Worm (Caenorhabditis elegans) whole organism, L1 larva: ENCODE measurements around the gene ZK829.1.

Experiments
- C34B4.2 ChIP-seq: sonication (generic microtip); optimal IDR thresholded peaks from 2 replicates; lab custom pipeline; 2017; ENCODE audit warnings: mild to moderate bottlenecking, missing genetic modification characterization, missing compliant biosample characterization
- F16B12.6 ChIP-seq: fragments of 150-350 bp; optimal IDR thresholded peaks from 2 replicates; lab custom pipeline; 2014; ENCODE audit warnings: missing biosample characterization, missing genetic modification characterization
- Y116A8C.19 ChIP-seq: sonication (generic microtip); optimal IDR thresholded peaks from 2 replicates; lab custom pipeline; 2016; ENCODE audit warnings: missing compliant biosample characterization, missing genetic modification characterization, borderline replicate concordance
- alr-1 ChIP-seq: fragments of 200-800 bp; sonication (Bioruptor generic); optimal IDR thresholded peaks from 2 replicates; lab custom pipeline; 2018; ENCODE audit warnings: borderline replicate concordance, mild to moderate bottlenecking, missing genetic modification characterization, missing compliant biosample characterization
- ama-1 ChIP-seq: fragments of 150-350 bp; optimal IDR thresholded peaks from 2 replicates; lab custom pipeline; 2014
- blmp-1 ChIP-seq: fragments of 150-350 bp; optimal IDR thresholded peaks from 2 replicates; lab custom pipeline; 2014; ENCODE audit warnings: missing biosample characterization, missing genetic modification characterization
- ceh-63 ChIP-seq: fragments of 200-800 bp; sonication (Bioruptor generic); optimal IDR thresholded peaks from 2 replicates; lab custom pipeline; 2018; ENCODE audit warnings: mild to moderate bottlenecking, missing genetic modification characterization, missing compliant biosample characterization
- ceh-8 ChIP-seq: fragments of 200-800 bp; sonication (Bioruptor generic); optimal IDR thresholded peaks from 2 replicates; lab custom pipeline; 2018; ENCODE audit warnings: mild to moderate bottlenecking, missing genetic modification characterization, moderate library complexity, missing compliant biosample characterization
- ceh-82 ChIP-seq, 3 experiments: fragments of 150-350 bp in 1 of 3; sonication (generic microtip) in 2 of 3; optimal IDR thresholded peaks; 2 replicates each; lab custom pipeline; 2014 to 2017; ENCODE audit warnings: missing biosample characterization in 3 of 3, missing genetic modification characterization in 3 of 3
- dpl-1 ChIP-seq, 3 experiments: fragments of 150-350 bp in 2 of 3; sonication (generic microtip) in 1 of 3; optimal IDR thresholded peaks; 2 replicates each; lab custom pipeline; 2014 to 2017; ENCODE audit warnings: missing biosample characterization in 3 of 3, missing genetic modification characterization in 3 of 3, missing genetic modification reagents in 3 of 3
- efl-1 ChIP-seq, 4 experiments: fragments of 150-350 bp; optimal IDR thresholded peaks in 3 of 4; peaks in 1 of 4; 1 replicate in 1 of 4; 2 replicates in 3 of 4; lab custom pipeline; 2014; ENCODE audit warnings: missing biosample characterization in 2 of 4, missing genetic modification characterization in 2 of 4, missing genetic modification reagents in 2 of 4
- egl-13 ChIP-seq: sonication (generic microtip); optimal IDR thresholded peaks from 2 replicates; lab custom pipeline; 2016; ENCODE audit warnings: missing genotype, missing genetic modification reagents, missing genetic modification characterization, missing compliant biosample characterization
- egl-27 ChIP-seq, 2 experiments: fragments of 150-350 bp in 1 of 2; sonication (generic microtip); optimal IDR thresholded peaks; 3 replicates each; lab custom pipeline; 2017 to 2018; ENCODE audit warnings: missing biosample characterization in 2 of 2, missing genetic modification characterization in 2 of 2, missing genetic modification reagents in 2 of 2
- elt-2 ChIP-seq: sonication (generic microtip); optimal IDR thresholded peaks from 2 replicates; lab custom pipeline; 2016; ENCODE audit warnings: missing genetic modification characterization, mild to moderate bottlenecking, inconsistent platforms, missing compliant biosample characterization, missing genetic modification reagents
- ets-5 ChIP-seq: fragments of 200-800 bp; sonication (Bioruptor generic); IDR thresholded peaks from 2 replicates; pipeline ENCODE4 v1.3.6; 2022; ENCODE audit warnings: missing genetic modification characterization, missing compliant biosample characterization
- fkh-8 ChIP-seq: sonication (generic microtip); optimal IDR thresholded peaks from 2 replicates; lab custom pipeline; 2016; ENCODE audit warnings: mild to moderate bottlenecking, missing genetic modification characterization, missing compliant biosample characterization
- grh-1 ChIP-seq: fragments of 200-800 bp; sonication (Bioruptor generic); IDR thresholded peaks from 2 replicates; pipeline ENCODE4 v1.3.6; 2022; ENCODE audit warnings: missing genetic modification reagents, missing genetic modification characterization, missing compliant biosample characterization
- hlh-17 ChIP-seq: fragments of 200-800 bp; sonication (Bioruptor generic); optimal IDR thresholded peaks from 2 replicates; lab custom pipeline; 2018; ENCODE audit warnings: missing genetic modification characterization, mild to moderate bottlenecking, missing compliant biosample characterization, moderate library complexity, borderline replicate concordance
- hlh-4 ChIP-seq: sonication (generic microtip); optimal IDR thresholded peaks from 2 replicates; lab custom pipeline; 2016; ENCODE audit warnings: mild to moderate bottlenecking, missing genetic modification characterization, missing compliant biosample characterization
- lin-14 ChIP-seq: fragments of 200-800 bp; sonication (Bioruptor generic); optimal IDR thresholded peaks from 2 replicates; lab custom pipeline; 2018; ENCODE audit warnings: mild to moderate bottlenecking, missing genetic modification characterization, moderate library complexity, missing compliant biosample characterization
- lin-15B ChIP-seq: fragments of 150-350 bp; sonication (generic microtip); optimal IDR thresholded peaks from 3 replicates; lab custom pipeline; 2014; ENCODE audit warnings: missing biosample characterization, missing genetic modification characterization
- lin-35 ChIP-seq, 2 experiments: fragments of 150-350 bp; optimal IDR thresholded peaks; 2 replicates each; lab custom pipeline; 2014; ENCODE audit warnings: missing biosample characterization in 2 of 2, missing genetic modification characterization in 2 of 2, missing genetic modification reagents in 2 of 2
- lin-39 ChIP-seq: fragments of 150-350 bp; optimal IDR thresholded peaks from 2 replicates; lab custom pipeline; 2014; ENCODE audit warnings: missing biosample characterization, missing genetic modification reagents, missing genetic modification characterization
- lir-3 ChIP-seq: sonication (generic microtip); optimal IDR thresholded peaks from 2 replicates; lab custom pipeline; 2016; ENCODE audit warnings: mild to moderate bottlenecking, missing genetic modification characterization, moderate library complexity, missing compliant biosample characterization; ENCODE audit not compliant: poor library complexity
- mef-2 ChIP-seq: fragments of 150-350 bp; optimal IDR thresholded peaks from 2 replicates; lab custom pipeline; 2014; ENCODE audit warnings: missing biosample characterization, missing genetic modification characterization
- mep-1 ChIP-seq: fragments of 150-350 bp; optimal IDR thresholded peaks from 2 replicates; lab custom pipeline; 2014; ENCODE audit warnings: missing biosample characterization, missing genetic modification characterization
- nhr-20 ChIP-seq: sonication (generic microtip); optimal IDR thresholded peaks from 2 replicates; lab custom pipeline; 2016; ENCODE audit warnings: mild to moderate bottlenecking, missing genetic modification characterization, missing compliant biosample characterization
- nhr-71 ChIP-seq: sonication (generic microtip); optimal IDR thresholded peaks from 2 replicates; lab custom pipeline; 2016; ENCODE audit warnings: mild to moderate bottlenecking, missing genetic modification characterization, moderate library complexity, missing compliant biosample characterization
- nhr-84 ChIP-seq: sonication (generic microtip); optimal IDR thresholded peaks from 2 replicates; lab custom pipeline; 2017; ENCODE audit warnings: missing biosample characterization, missing genetic modification characterization
- nhr-85 ChIP-seq: sonication (generic microtip); peaks from one replicate; lab custom pipeline; 2016; ENCODE audit warnings: missing genetic modification characterization, inconsistent platforms, missing compliant biosample characterization
- pag-3 ChIP-seq: sonication (generic microtip); optimal IDR thresholded peaks from 2 replicates; lab custom pipeline; 2017; ENCODE audit warnings: missing genetic modification characterization, mild to moderate bottlenecking, missing compliant biosample characterization, antibody characterized with exemption, borderline replicate concordance; ENCODE audit not compliant: insufficient read depth
- pqm-1 ChIP-seq: sonication (generic microtip); optimal IDR thresholded peaks from 3 replicates; lab custom pipeline; 2017; ENCODE audit warnings: missing biosample characterization, missing genetic modification characterization
- snpc-4 ChIP-seq: fragments of 150-350 bp; optimal IDR thresholded peaks from 2 replicates; lab custom pipeline; 2014; ENCODE audit warnings: missing biosample characterization, missing genetic modification characterization
- sox-4 ChIP-seq: sonication (generic microtip); optimal IDR thresholded peaks from 2 replicates; lab custom pipeline; 2016; ENCODE audit warnings: missing genetic modification characterization, missing compliant biosample characterization
- swsn-7 ChIP-seq: sonication (generic microtip); optimal IDR thresholded peaks from 2 replicates; lab custom pipeline; 2016; ENCODE audit warnings: missing genetic modification characterization, missing compliant biosample characterization
- unc-30 ChIP-seq: sonication (generic microtip); optimal IDR thresholded peaks from 2 replicates; lab custom pipeline; 2017; ENCODE audit warnings: missing biosample characterization, missing genetic modification characterization
- unc-62 ChIP-seq: fragments of 150-350 bp; optimal IDR thresholded peaks from 2 replicates; lab custom pipeline; 2014; ENCODE audit warnings: missing biosample characterization, missing genetic modification reagents, missing genetic modification characterization
- zag-1 ChIP-seq: fragments of 150-350 bp; optimal IDR thresholded peaks from 2 replicates; lab custom pipeline; 2014; ENCODE audit warnings: missing biosample characterization, missing genetic modification characterization
- zip-4 ChIP-seq: fragments of 200-800 bp; sonication (Bioruptor generic); optimal IDR thresholded peaks from 2 replicates; lab custom pipeline; 2018; ENCODE audit warnings: mild to moderate bottlenecking, missing genetic modification characterization, moderate library complexity, missing compliant biosample characterization
- ztf-11 ChIP-seq, 2 experiments: sonication (generic microtip); optimal IDR thresholded peaks; 2 replicates each; lab custom pipeline; 2016 to 2017; ENCODE audit warnings: missing genetic modification characterization in 2 of 2, missing biosample characterization in 1 of 2, missing compliant biosample characterization in 1 of 2

The ZK829.1 gene

ce11 chrIV:11914837-11915737 is 27.1 kb downstream of the ZK829.1 start, which contains the start of gene fat-6 (continued):
- TF ChIP-seq dpl-1 (GFP tag; optimal IDR thresholded peaks at IDR 0.05; lab: Kevin White, UChicago) (no peak), Y116A8C.19 (tag; lab: Kevin White, UChicago) (no peak), grh-1 (no peak), pqm-1 (tag; lab: Kevin White, UChicago) (no peak), lin-15B (tag; lab: Kevin White, UChicago) (no peak), mep-1 (tag; lab: Kevin White, UChicago) (peak; percentile 31), lin-35 (GFP tag; optimal IDR thresholded peaks at IDR 0.05; lab: Kevin White, UChicago) (peak in 1 of 2 experiments; percentile 24), egl-13 (no peak), ama-1 (no peak), ceh-8 (no peak), hlh-4 (no peak), lin-39 (tag; lab: Kevin White, UChicago) (no peak), lin-14 (GFP tag; lab: Kevin White, UChicago) (peak; percentile 58), zip-4 (GFP tag; lab: Kevin White, UChicago) (no peak), nhr-85 (tag; lab: Kevin White, UChicago) (peak; percentile 80), efl-1 (optimal IDR thresholded peaks at IDR 0.05; lab: Kevin White, UChicago) (no peak), efl-1 (GFP tag; optimal IDR thresholded peaks at IDR 0.05 in 1 of 2; lab: Kevin White, UChicago) (peak in 1 of 2 experiments; percentile 83), ztf-11 (tag; optimal IDR thresholded peaks at IDR 0.05; lab: Kevin White, UChicago) (no peak), ets-5 (GFP tag; lab: Robert Waterston, UW) (no peak), ceh-82 (tag; optimal IDR thresholded peaks at IDR 0.05; lab: Kevin White, UChicago) (no peak), swsn-7 (tag; lab: Kevin White, UChicago) (no peak), egl-27 (tag; optimal IDR thresholded peaks at IDR 0.05; lab: Kevin White, UChicago) (no peak), F16B12.6 (no peak), zag-1 (no peak), fkh-8 (no peak), blmp-1 (tag; lab: Kevin White, UChicago) (peak; percentile 23), lir-3 (no peak), C34B4.2 (tag; lab: Kevin White, UChicago) (no peak), nhr-84 (tag; lab: Kevin White, UChicago) (no peak), elt-2 (tag; lab: Kevin White, UChicago) (peak; percentile 49), hlh-17 (GFP tag; lab: Kevin White, UChicago) (no peak), unc-62 (GFP tag; lab: Kevin White, UChicago) (no peak)

- TF ChIP-seq unc-30: no peak
- no peak for TF ChIP-seq mef-2 (tag; lab: Kevin White, UChicago)
- no peak for TF ChIP-seq efl-1 (optimal IDR thresholded peaks at IDR 0.05; lab: Kevin White, UChicago)
- TF ChIP-seq efl-1 (GFP tag; optimal IDR thresholded peaks at IDR 0.05 in 1 of 2; lab: Kevin White, UChicago): peak in 1 of 2 experiments; percentile 84
- no peak for TF ChIP-seq lin-15B (tag; lab: Kevin White, UChicago)
Observed at ce11 chrIV:11914260-11914836, 27.9 kb downstream of the ZK829.1 start.

ce11 chrIV:11913295-11913940 is 28.8 kb downstream of the ZK829.1 start:
- no peak for TF ChIP-seq snpc-4 (tag; lab: Kevin White, UChicago)
- TF ChIP-seq lin-35 (GFP tag; optimal IDR thresholded peaks at IDR 0.05; lab: Kevin White, UChicago): peak in 1 of 2 experiments; percentile 13
- no peak for TF ChIP-seq sox-4 (tag; lab: Kevin White, UChicago)
- peak; percentile 26 for TF ChIP-seq nhr-71 (tag; lab: Kevin White, UChicago)
- TF ChIP-seq elt-2 (tag; lab: Kevin White, UChicago): peak; percentile 46
- TF ChIP-seq efl-1 (optimal IDR thresholded peaks at IDR 0.05; lab: Kevin White, UChicago): no peak
- TF ChIP-seq efl-1 (GFP tag; optimal IDR thresholded peaks at IDR 0.05 in 1 of 2; lab: Kevin White, UChicago): peak in 1 of 2 experiments; percentile 55
- no peak for TF ChIP-seq alr-1 (tag; lab: Kevin White, UChicago)
- no peak for TF ChIP-seq pag-3
- no peak for TF ChIP-seq nhr-20 (tag; lab: Kevin White, UChicago)
- TF ChIP-seq ceh-63 (GFP tag; lab: Kevin White, UChicago): no peak
